Worm (Caenorhabditis elegans) whole organism, L4 larva: ENCODE measurements around the gene acr-20.

ENCODE experiments used
- ZK546.5 ChIP-seq, 2 experiments: sonication (generic microtip); optimal IDR thresholded peaks; 2 replicates each; lab custom pipeline; 2017; ENCODE audit warnings: missing biosample characterization in 2 of 2, missing genetic modification characterization in 2 of 2
- fos-1 ChIP-seq: fragments of 150-350 bp; optimal IDR thresholded peaks from 2 replicates; lab custom pipeline; 2014; ENCODE audit warnings: missing biosample characterization, missing genetic modification characterization
- nhr-11 ChIP-seq: fragments of 150-350 bp; optimal IDR thresholded peaks from 2 replicates; lab custom pipeline; 2014; ENCODE audit warnings: missing biosample characterization, missing genetic modification characterization
- nhr-237 ChIP-seq: sonication (generic microtip); optimal IDR thresholded peaks from 2 replicates; lab custom pipeline; 2017; ENCODE audit warnings: missing biosample characterization, missing genetic modification characterization
- saeg-2 ChIP-seq: fragments of 200-800 bp; sonication (Bioruptor generic); IDR thresholded peaks from 2 replicates; pipeline ENCODE4 v1.3.6; 2022; ENCODE audit warnings: missing genetic modification reagents, missing genetic modification characterization, missing compliant biosample characterization
- skn-1 ChIP-seq: fragments of 150-350 bp; optimal IDR thresholded peaks from 2 replicates; lab custom pipeline; 2014; ENCODE audit warnings: missing biosample characterization, missing genetic modification characterization
- unc-39 ChIP-seq: sonication (generic microtip); optimal IDR thresholded peaks from 2 replicates; lab custom pipeline; 2017; ENCODE audit warnings: missing biosample characterization, missing genetic modification characterization

- no peak for TF ChIP-seq fos-1 (tag; lab: Kevin White, UChicago)
- no peak for TF ChIP-seq skn-1 (tag; lab: Kevin White, UChicago)
- TF ChIP-seq unc-39 (tag; lab: Kevin White, UChicago) = no peak
- TF ChIP-seq nhr-11 = no peak
- TF ChIP-seq ZK546.5 (tag; optimal IDR thresholded peaks at IDR 0.05; lab: Kevin White, UChicago) = no peak
- no peak for TF ChIP-seq nhr-237
- TF ChIP-seq saeg-2 (GFP tag; lab: Robert Waterston, UW) = no peak
Observed at ce11 chrII:14404266-14404665, 26.6 kb upstream of the acr-20 start.
